Fruit fly (Drosophila melanogaster): ENCODE measurements around the gene Bx42.
"Not testable (repeated sequence)": the region's sequence is repeated elsewhere in the genome, so short reads cannot be mapped to it uniquely, and the experiment has no call there.

Gene Bx42

DNA sequence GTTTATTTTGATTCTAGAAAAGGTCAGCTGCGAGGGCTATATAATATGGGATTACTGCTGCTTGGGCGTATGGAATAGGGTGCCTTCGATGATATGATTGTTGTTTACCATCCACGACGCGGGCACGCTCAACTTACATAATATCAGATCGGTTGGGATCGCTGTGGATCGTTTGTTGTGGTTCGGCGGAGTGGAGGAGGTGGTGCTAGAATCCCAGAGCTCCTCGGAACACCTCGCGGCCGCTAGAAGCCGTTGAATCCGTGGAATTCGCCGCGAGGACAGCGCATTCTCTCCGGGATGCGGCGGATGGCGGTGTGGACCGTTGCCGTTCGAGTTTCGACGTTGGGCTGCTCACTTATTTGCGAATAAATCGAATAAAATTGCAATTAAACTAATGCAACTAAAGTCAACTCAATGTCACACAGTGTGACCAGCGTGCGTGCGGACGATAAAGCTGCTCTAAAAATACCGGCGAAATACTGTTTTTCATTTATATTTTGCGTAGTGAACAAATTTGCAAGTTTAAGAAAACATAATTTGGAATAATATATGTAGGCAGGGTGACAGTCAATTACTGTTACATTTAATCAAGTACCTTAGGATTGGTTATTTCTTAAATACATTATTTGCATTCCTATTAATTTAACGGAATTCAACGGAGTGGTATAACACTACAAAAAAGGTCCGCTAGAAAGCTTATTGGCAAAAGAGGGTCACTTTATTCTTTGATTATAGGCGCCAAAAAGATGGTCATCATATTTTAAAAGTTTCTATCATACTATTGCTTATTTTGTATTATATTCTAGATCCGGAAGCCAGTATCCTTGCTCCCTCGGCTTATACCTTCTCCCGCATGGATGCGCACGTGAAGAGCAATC lies 2.9 kb downstream of the Bx42 start, which contains the start of gene CG7766:
CG7766 (minus strand) TSS at position 432 of the 878 bp plus-strand sequence.
- no peak for TF ChIP-seq noc (tag; optimal IDR thresholded peaks at IDR 0.05)

DNA sequence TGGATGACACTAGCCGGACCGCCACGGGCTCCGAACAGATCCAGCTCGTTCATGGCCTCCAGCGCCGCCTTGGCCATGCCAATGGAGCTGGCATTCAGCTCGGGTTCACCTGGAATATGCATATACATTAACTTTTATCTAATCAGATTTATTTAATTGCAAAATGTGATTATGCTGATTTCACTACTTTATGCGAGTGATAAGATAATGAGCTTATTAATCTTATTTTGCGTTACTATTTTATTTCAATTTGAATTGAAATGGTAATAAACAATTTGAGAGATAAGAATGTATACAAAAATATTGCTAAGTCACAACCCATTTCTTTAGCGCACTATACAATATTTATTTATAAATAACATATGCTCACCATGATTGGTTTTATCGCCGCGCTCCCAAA lies 4.3 kb downstream of the Bx42 start:
- no peak for TF ChIP-seq noc (tag; optimal IDR thresholded peaks at IDR 0.05)

dm6 chrX:9093912-9094311 lies 12.5 kb downstream of the Bx42 start:
- no peak for TF ChIP-seq noc (tag; optimal IDR thresholded peaks at IDR 0.05)

dm6 chrX:9093062-9093461 lies 13.3 kb downstream of the Bx42 start:
- TF ChIP-seq noc (tag; optimal IDR thresholded peaks at IDR 0.05): no peak

- TF ChIP-seq noc (tag; optimal IDR thresholded peaks at IDR 0.05): no peak
Observed at dm6 chrX:9090057-9090358, 16.4 kb downstream of the Bx42 start.

dm6 chrX:9089254-9090056 lies 16.9 kb downstream of the Bx42 start, which contains the start of gene CCT2:
TSS of gene CCT2 (plus strand) at chrX:9089513.
- TF ChIP-seq noc (tag; optimal IDR thresholded peaks at IDR 0.05): no peak

DNA sequence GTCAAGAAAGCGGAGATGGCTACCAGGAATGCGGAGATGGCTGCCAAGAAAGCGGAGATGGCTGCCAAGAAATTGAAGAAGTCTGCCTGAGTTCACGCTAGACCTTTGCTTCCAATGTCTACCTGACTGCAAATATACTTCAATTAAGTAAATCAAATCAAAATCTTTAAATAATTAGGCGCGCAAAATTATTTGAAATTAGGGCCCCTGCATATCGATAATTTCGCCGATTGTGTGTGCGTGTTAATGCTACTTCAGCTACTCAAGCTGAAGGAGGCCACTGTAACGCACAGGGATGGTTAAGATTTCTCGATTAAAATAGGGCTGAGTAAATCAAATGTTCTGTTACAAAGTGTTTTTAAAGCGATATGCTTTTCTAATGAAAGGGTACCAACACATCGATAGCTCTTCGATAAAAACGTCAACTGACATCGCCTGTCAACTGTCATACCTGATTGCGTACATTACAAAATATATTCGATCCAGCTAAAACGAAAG lies 18.4 kb downstream of the Bx42 start, which contains the start of gene CG6999:
CG6999 (plus strand) TSS at position 448 of the 498 bp plus-strand sequence.
- not testable (repeated sequence) for TF ChIP-seq noc (tag; optimal IDR thresholded peaks at IDR 0.05)

DNA sequence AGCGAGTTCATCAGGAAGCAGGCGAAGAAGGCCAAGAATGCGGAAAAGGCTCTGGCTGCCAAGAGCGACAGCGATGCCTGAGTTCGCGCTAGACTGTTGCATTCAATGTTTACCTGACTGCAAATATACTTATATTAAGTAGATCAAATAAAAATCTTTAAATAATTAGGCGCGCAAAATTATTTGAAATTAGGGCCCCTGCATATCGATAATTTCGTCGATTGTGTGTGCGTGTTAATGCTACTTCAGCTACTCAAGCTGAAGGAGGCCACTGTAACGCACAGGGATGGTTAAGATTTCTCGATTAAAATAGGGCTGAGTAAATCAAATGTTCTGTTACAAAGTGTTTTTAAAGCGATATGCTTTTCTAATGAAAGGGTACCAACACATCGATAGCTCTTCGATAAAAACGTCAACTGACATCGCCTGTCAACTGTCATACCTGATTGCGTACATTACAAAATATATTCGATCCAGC lies 19.7 kb downstream of the Bx42 start, which contains the start of gene CG32706:
CG32706 (plus strand) TSS at position 428 of the 478 bp plus-strand sequence.
- TF ChIP-seq noc (tag; optimal IDR thresholded peaks at IDR 0.05): not testable (repeated sequence)

- no peak for TF ChIP-seq noc (tag; optimal IDR thresholded peaks at IDR 0.05)
Observed at dm6 chrX:9085726-9086125, 20.7 kb downstream of the Bx42 start, which contains the start of gene CG32708. TSS of gene CG32708 (plus strand) at chrX:9085932.

- peak; percentile 32 for TF ChIP-seq noc (tag; optimal IDR thresholded peaks at IDR 0.05)
Observed at dm6 chrX:9082600-9082999, 23.8 kb downstream of the Bx42 start, which contains the start of gene APC4. TSS of gene APC4 (plus strand) at chrX:9082931.

DNA sequence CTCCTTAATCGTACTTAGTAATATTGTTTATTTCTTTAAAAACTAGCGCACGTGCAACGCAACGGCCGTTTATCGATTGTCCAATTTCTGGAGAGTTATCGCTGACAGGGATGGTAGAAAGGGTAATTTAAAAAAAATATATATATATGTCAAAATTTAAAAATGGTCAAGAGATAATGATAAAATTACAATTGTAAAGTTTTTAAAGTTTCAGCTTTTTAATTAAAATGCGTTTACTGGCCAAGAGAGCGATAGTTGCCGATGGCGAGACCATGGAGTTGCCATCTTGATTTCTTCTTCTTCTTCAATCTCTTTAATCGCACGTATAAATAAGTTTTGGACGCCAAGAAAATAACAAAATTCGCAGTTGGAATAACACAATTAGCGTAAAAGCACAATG lies 25.4 kb downstream of the Bx42 start, which contains the start of the genes CG7246 and HP1b:
CG7246 (minus strand) TSS at position 96 of the 400 bp plus-strand sequence.
HP1b (plus strand) TSS at position 102 of the 400 bp plus-strand sequence.
- TF ChIP-seq noc (tag; optimal IDR thresholded peaks at IDR 0.05): peak; percentile 66

dm6 chrX:9078263-9078662 lies 28.1 kb downstream of the Bx42 start, which contains the start of gene CG44325:
TSS of gene CG44325 (minus strand) at chrX:9078499.
- TF ChIP-seq noc (tag; optimal IDR thresholded peaks at IDR 0.05): no peak

- no peak for TF ChIP-seq noc (tag; optimal IDR thresholded peaks at IDR 0.05)
Observed at dm6 chrX:9077558-9077957, 28.8 kb downstream of the Bx42 start.

dm6 chrX:9075641-9076324 lies 30.6 kb downstream of the Bx42 start:
- TF ChIP-seq noc (tag; optimal IDR thresholded peaks at IDR 0.05): no peak

- TF ChIP-seq noc (tag; optimal IDR thresholded peaks at IDR 0.05): peak; percentile 28
Observed at dm6 chrX:9074040-9074439, 32.4 kb downstream of the Bx42 start.
